Fruit fly (Drosophila melanogaster) whole organism, embryonic: ENCODE results near the gene CG10089.
A peak's percentile ranks its signal among the peaks of the same experiment; 100 is the strongest.

Experiments used
- ATbp ChIP-seq: fragments of 200-800 bp; sonication (Bioruptor generic); optimal IDR thresholded peaks from 2 replicates; lab custom pipeline; 2017; ENCODE audit warnings: missing biosample characterization, mild to moderate bottlenecking, missing genetic modification characterization, missing genetic modification reagents
- Atf6 ChIP-seq: fragments of 200-800 bp; sonication (Bioruptor generic); IDR thresholded peaks from 2 replicates; pipeline ENCODE4 v1.3.6; 2022; ENCODE audit warnings: missing biosample characterization, missing genetic modification characterization
- BEAF-32 ChIP-seq: fragments of 200-800 bp; sonication (Bioruptor generic); optimal IDR thresholded peaks from 3 replicates; lab custom pipeline; 2017; ENCODE audit warnings: missing biosample characterization, missing genetic modification characterization, mild to moderate bottlenecking, moderate library complexity, missing genetic modification reagents
- Bgb ChIP-seq: fragments of 200-800 bp; sonication (Bioruptor generic); IDR thresholded peaks from 2 replicates; pipeline ENCODE4 v1.3.6; 2022; ENCODE audit warnings: missing biosample characterization, missing genetic modification characterization; ENCODE audit not compliant: partially characterized antibody
- Bteb2 ChIP-seq: fragments of 200-800 bp; sonication (Bioruptor generic); optimal IDR thresholded peaks from 2 replicates; lab custom pipeline; 2016; ENCODE audit warnings: missing biosample characterization, missing genetic modification characterization
- CG1024 ChIP-seq: fragments of 200-800 bp; sonication (Bioruptor generic); IDR thresholded peaks from 2 replicates; pipeline ENCODE4 v1.3.6; 2022; ENCODE audit warnings: missing biosample characterization, missing genetic modification characterization
- CG10565 ChIP-seq: fragments of 200-800 bp; sonication (Bioruptor generic); optimal IDR thresholded peaks from 3 replicates; lab custom pipeline; 2016; ENCODE audit warnings: missing biosample characterization, mild to moderate bottlenecking, missing genetic modification characterization
- CG11093 ChIP-seq: fragments of 200-800 bp; sonication (Bioruptor generic); IDR thresholded peaks from 3 replicates; pipeline ENCODE4 v1.3.6; 2022; ENCODE audit warnings: missing biosample characterization, missing genetic modification characterization
- CG12659 ChIP-seq: fragments of 200-800 bp; sonication (Bioruptor generic); optimal IDR thresholded peaks from 3 replicates; lab custom pipeline; 2017; ENCODE audit warnings: mild to moderate bottlenecking, missing biosample characterization, missing genetic modification reagents, missing genetic modification characterization
- CG13287 ChIP-seq: fragments of 200-800 bp; sonication (Bioruptor generic); IDR thresholded peaks from 2 replicates; pipeline ENCODE4 v1.3.6; 2022; ENCODE audit warnings: missing biosample characterization, missing genetic modification characterization; ENCODE audit not compliant: partially characterized antibody
- CG13894 ChIP-seq: fragments of 200-800 bp; sonication (Bioruptor generic); optimal IDR thresholded peaks from 3 replicates; lab custom pipeline; 2018; ENCODE audit warnings: missing biosample characterization, mild to moderate bottlenecking, missing genetic modification characterization, moderate library complexity
- CG14014 ChIP-seq: fragments of 200-800 bp; sonication (Bioruptor generic); IDR thresholded peaks from 2 replicates; pipeline ENCODE4 v1.3.6; 2022; ENCODE audit warnings: missing biosample characterization, missing genetic modification characterization
- CG14710 ChIP-seq: fragments of 200-800 bp; sonication (Bioruptor generic); optimal IDR thresholded peaks from 3 replicates; lab custom pipeline; 2019; ENCODE audit warnings: missing biosample characterization, mild to moderate bottlenecking, missing genetic modification characterization, moderate library complexity
- CG14860 ChIP-seq: fragments of 200-800 bp; sonication (Bioruptor generic); IDR thresholded peaks from 3 replicates; pipeline ENCODE4 v1.3.6; 2022; ENCODE audit warnings: missing biosample characterization, missing genetic modification characterization; ENCODE audit not compliant: partially characterized antibody
- CG1603 ChIP-seq: fragments of 200-800 bp; sonication (Bioruptor generic); optimal IDR thresholded peaks from 2 replicates; lab custom pipeline; 2019; ENCODE audit warnings: missing biosample characterization, mild to moderate bottlenecking, missing genetic modification characterization, moderate library complexity
- CG1647 ChIP-seq: fragments of 200-800 bp; sonication (Bioruptor generic); optimal IDR thresholded peaks from 3 replicates; lab custom pipeline; 2016; ENCODE audit warnings: missing biosample characterization, missing genetic modification characterization
- CG16813 ChIP-seq: fragments of 200-800 bp; sonication (Bioruptor generic); IDR thresholded peaks from 3 replicates; pipeline ENCODE4 v1.3.6; 2022; ENCODE audit warnings: missing biosample characterization, missing genetic modification characterization; ENCODE audit not compliant: partially characterized antibody
- CG33557 ChIP-seq: fragments of 200-800 bp; sonication (Bioruptor generic); optimal IDR thresholded peaks from 2 replicates; lab custom pipeline; 2019; ENCODE audit warnings: missing biosample characterization, mild to moderate bottlenecking, missing genetic modification characterization, moderate library complexity
- CG3407 ChIP-seq: fragments of 200-800 bp; sonication (Bioruptor generic); optimal IDR thresholded peaks from 2 replicates; lab custom pipeline; 2018; ENCODE audit warnings: missing biosample characterization, mild to moderate bottlenecking, missing genetic modification characterization
- CG6175 ChIP-seq: fragments of 200-800 bp; sonication (Bioruptor generic); IDR thresholded peaks from 3 replicates; pipeline ENCODE4 v1.3.6; 2022; ENCODE audit warnings: missing biosample characterization, missing genetic modification characterization
- CG6791 ChIP-seq: fragments of 200-800 bp; sonication (Bioruptor generic); IDR thresholded peaks from 3 replicates; pipeline ENCODE4 v1.3.6; 2022; ENCODE audit warnings: missing biosample characterization, missing genetic modification characterization; ENCODE audit not compliant: partially characterized antibody
- CG7357 ChIP-seq: fragments of 200-800 bp; sonication (Bioruptor generic); IDR thresholded peaks from 3 replicates; pipeline ENCODE4 v1.3.6; 2022; ENCODE audit warnings: missing biosample characterization, missing genetic modification characterization
- CG7372 ChIP-seq: fragments of 200-800 bp; sonication (Bioruptor generic); IDR thresholded peaks from 2 replicates; pipeline ENCODE4 v1.3.6; 2022; ENCODE audit warnings: missing biosample characterization, missing genetic modification characterization
- CG8924 ChIP-seq: fragments of 200-800 bp; optimal IDR thresholded peaks from 3 replicates; lab custom pipeline; 2019; ENCODE audit warnings: missing biosample characterization, mild to moderate bottlenecking, missing genetic modification characterization, moderate library complexity
- CG9215 ChIP-seq: fragments of 200-800 bp; sonication (Bioruptor generic); IDR thresholded peaks from 2 replicates; pipeline ENCODE4 v1.3.6; 2022; ENCODE audit warnings: missing biosample characterization, missing genetic modification characterization
- CTCF ChIP-seq: fragments of 200-800 bp; sonication (Bioruptor generic); optimal IDR thresholded peaks from 2 replicates; lab custom pipeline; 2017; ENCODE audit warnings: missing biosample characterization, mild to moderate bottlenecking, missing genetic modification characterization, moderate library complexity
- D19B ChIP-seq: fragments of 200-800 bp; sonication (Bioruptor generic); optimal IDR thresholded peaks from 2 replicates; lab custom pipeline; 2017; ENCODE audit warnings: missing biosample characterization, mild to moderate bottlenecking, missing genetic modification characterization
- Dbx ChIP-seq: fragments of 200-800 bp; sonication (Bioruptor generic); IDR thresholded peaks from 3 replicates; pipeline ENCODE4 v1.3.6; 2022; ENCODE audit warnings: missing biosample characterization, missing genetic modification characterization
- Ets65A ChIP-seq: fragments of 200-800 bp; sonication (Bioruptor generic); peaks from one replicate; lab custom pipeline; 2016; ENCODE audit warnings: missing biosample characterization, missing genetic modification characterization
- HLHmδ ChIP-seq: fragments of 200-800 bp; sonication (Bioruptor generic); optimal IDR thresholded peaks from 2 replicates; lab custom pipeline; 2018; ENCODE audit warnings: missing biosample characterization, mild to moderate bottlenecking, missing genetic modification characterization, moderate library complexity
- Hmr ChIP-seq: fragments of 200-800 bp; sonication (Bioruptor generic); optimal IDR thresholded peaks from 3 replicates; lab custom pipeline; 2017; ENCODE audit warnings: mild to moderate bottlenecking, missing biosample characterization, missing genetic modification reagents, missing genetic modification characterization
- Lhr ChIP-seq: fragments of 200-800 bp; sonication (Bioruptor generic); optimal IDR thresholded peaks from 3 replicates; lab custom pipeline; 2017; ENCODE audit warnings: mild to moderate bottlenecking, missing biosample characterization, missing genetic modification reagents, missing genetic modification characterization
- Med ChIP-seq: fragments of 200-800 bp; sonication (Bioruptor generic); peaks from one replicate; lab custom pipeline; 2016; ENCODE audit warnings: missing biosample characterization, missing genetic modification characterization, mild to moderate bottlenecking, inconsistent platforms, moderate library complexity
- Optix ChIP-seq: fragments of 200-800 bp; sonication (Bioruptor generic); IDR thresholded peaks from 3 replicates; pipeline ENCODE4 v1.3.6; 2022; ENCODE audit warnings: missing biosample characterization, missing genetic modification characterization
- Six4 ChIP-seq: fragments of 200-800 bp; sonication (Bioruptor generic); optimal IDR thresholded peaks from 2 replicates; lab custom pipeline; 2016; ENCODE audit warnings: missing biosample characterization, missing genetic modification characterization
- Stat92E ChIP-seq, 3 experiments: fragments of >200 bp in 2 of 3; fragments of 200-800 bp in 1 of 3; sonication (Bioruptor generic) in 1 of 3; optimal IDR thresholded peaks; 2 replicates each; lab custom pipeline; 2017 to 2019; ENCODE audit warnings: missing biosample characterization in 3 of 3, missing genetic modification characterization in 3 of 3, mild to moderate bottlenecking in 1 of 3, moderate library complexity in 1 of 3
- ci ChIP-seq: fragments of 200-800 bp; sonication (Bioruptor generic); IDR thresholded peaks from 3 replicates; pipeline ENCODE4 v1.3.6; 2022; ENCODE audit warnings: missing biosample characterization, missing genetic modification characterization
- croc ChIP-seq: fragments of 200-800 bp; sonication (Bioruptor generic); conservative IDR thresholded peaks from 3 replicates; pipeline ENCODE4 v1.3.6; 2022; ENCODE audit warnings: missing biosample characterization, missing genetic modification characterization
- danr ChIP-seq: fragments of 200-800 bp; sonication (Bioruptor generic); IDR thresholded peaks from 2 replicates; pipeline ENCODE4 v1.3.6; 2022; ENCODE audit warnings: missing biosample characterization, missing genetic modification characterization
- gro ChIP-seq: fragments of 200-800 bp; sonication (Bioruptor generic); optimal IDR thresholded peaks from 2 replicates; lab custom pipeline; 2016; ENCODE audit warnings: missing biosample characterization, missing genetic modification characterization
- her ChIP-seq: fragments of 200-800 bp; sonication (Bioruptor generic); optimal IDR thresholded peaks from 2 replicates; lab custom pipeline; 2016; ENCODE audit warnings: missing biosample characterization, missing genetic modification characterization
- hth ChIP-seq: fragments of >200 bp; optimal IDR thresholded peaks from 2 replicates; lab custom pipeline; 2017; ENCODE audit warnings: inconsistent platforms
- kay ChIP-seq: fragments of 200-800 bp; sonication (Bioruptor generic); optimal IDR thresholded peaks from 2 replicates; lab custom pipeline; 2016; ENCODE audit warnings: missing biosample characterization, missing genetic modification characterization
- phol ChIP-seq: fragments of 200-800 bp; sonication (Bioruptor generic); optimal IDR thresholded peaks from 3 replicates; lab custom pipeline; 2018; ENCODE audit warnings: missing biosample characterization, mild to moderate bottlenecking, missing genetic modification characterization, moderate library complexity
- sim ChIP-seq: fragments of 200-800 bp; sonication (Bioruptor generic); IDR thresholded peaks from 2 replicates; pipeline ENCODE4 v1.3.6; 2022; ENCODE audit warnings: missing biosample characterization, missing genetic modification characterization
- tio ChIP-seq: fragments of 200-800 bp; sonication (Bioruptor generic); optimal IDR thresholded peaks from 2 replicates; lab custom pipeline; 2017; ENCODE audit warnings: missing biosample characterization, missing genetic modification characterization, inconsistent platforms
- tll ChIP-seq, 2 experiments: fragments of 200-800 bp in 1 of 2; fragments of >200 bp in 1 of 2; sonication (Bioruptor generic) in 1 of 2; optimal IDR thresholded peaks; 2 replicates each; lab custom pipeline; 2017 to 2019; ENCODE audit warnings: missing biosample characterization in 2 of 2, missing genetic modification characterization in 2 of 2, mild to moderate bottlenecking in 1 of 2, moderate library complexity in 1 of 2
- trem ChIP-seq: fragments of 200-800 bp; optimal IDR thresholded peaks from 3 replicates; lab custom pipeline; 2019; ENCODE audit warnings: missing biosample characterization, mild to moderate bottlenecking, missing genetic modification characterization, moderate library complexity
- vfl ChIP-seq: fragments of 200-800 bp; sonication (Bioruptor generic); optimal IDR thresholded peaks from 2 replicates; lab custom pipeline; 2016; ENCODE audit warnings: missing biosample characterization, missing genetic modification characterization
- wek ChIP-seq: fragments of 200-800 bp; sonication (Bioruptor generic); optimal IDR thresholded peaks from 3 replicates; lab custom pipeline; 2018; ENCODE audit warnings: missing biosample characterization, mild to moderate bottlenecking, missing genetic modification characterization, moderate library complexity

The CG10089 gene

dm6 chr3L:13503631-13504030 lies 29.0 kb upstream of the CG10089 start:
- TF ChIP-seq CG3407 (GFP tag; lab: Kevin White, UChicago): no peak
- no peak for TF ChIP-seq CG6175 (GFP tag; lab: Robert Waterston, UW)
- no peak for TF ChIP-seq tio (GFP tag; lab: Kevin White, UChicago)
- TF ChIP-seq vfl (GFP tag; lab: Kevin White, UChicago): no peak
- TF ChIP-seq D19B (GFP tag; lab: Kevin White, UChicago): no peak
- no peak for TF ChIP-seq CG10565
- TF ChIP-seq CG7357: no peak
- peak; percentile 50 for TF ChIP-seq Ets65A (GFP tag; lab: Kevin White, UChicago)
- no peak for TF ChIP-seq wek
- TF ChIP-seq CG13894 (tag; lab: Kevin White, UChicago): no peak
- no peak for TF ChIP-seq ATbp (GFP tag; lab: Kevin White, UChicago)
- no peak for TF ChIP-seq CG6791 (GFP tag; lab: Robert Waterston, UW)
- no peak for TF ChIP-seq tll (GFP tag; optimal IDR thresholded peaks at IDR 0.05; lab: Kevin White, UChicago)
- TF ChIP-seq ci (GFP tag; lab: Robert Waterston, UW): no peak
- TF ChIP-seq CG16813: 0 out of 3 replicates have a peak, but pooled peaks have one; percentile 23
- TF ChIP-seq Dbx (GFP tag; lab: Robert Waterston, UW): no peak
- no peak for TF ChIP-seq CG11093 (GFP tag; lab: Robert Waterston, UW)
- TF ChIP-seq Med (GFP tag; lab: Kevin White, UChicago): peak; percentile 70
- no peak for TF ChIP-seq danr (GFP tag; lab: Robert Waterston, UW)
- no peak for TF ChIP-seq phol (tag; lab: Kevin White, UChicago)

- no peak for TF ChIP-seq CG14014
- TF ChIP-seq CG12659 (GFP tag; lab: Kevin White, UChicago): peak; percentile 77
- TF ChIP-seq CG7372: no peak
- TF ChIP-seq HLHmδ: peak; percentile 66
- TF ChIP-seq CG1647 (GFP tag; lab: Kevin White, UChicago): no peak
- TF ChIP-seq CG8924: no peak
- no peak for TF ChIP-seq Optix (GFP tag; lab: Robert Waterston, UW)
- TF ChIP-seq CG9215 (GFP tag; lab: Robert Waterston, UW): no peak
- no peak for TF ChIP-seq kay (GFP tag; lab: Kevin White, UChicago)
- no peak for TF ChIP-seq Six4 (GFP tag; lab: Kevin White, UChicago)
- TF ChIP-seq CG1603: no peak
- TF ChIP-seq Bgb: peak; percentile 50; the same call in 1 of the 2 replicates
- TF ChIP-seq hth (lab: Kevin White, UChicago): no peak
- TF ChIP-seq CG14860 (GFP tag; lab: Robert Waterston, UW): 0 out of 3 replicates have a peak, but pooled peaks have one; percentile 36
- no peak for TF ChIP-seq Atf6 (GFP tag; lab: Robert Waterston, UW)
- TF ChIP-seq croc (GFP tag; lab: Robert Waterston, UW): no peak
- no peak for TF ChIP-seq CG33557 (GFP tag; lab: Kevin White, UChicago)
- TF ChIP-seq BEAF-32: peak; percentile 63
- TF ChIP-seq Hmr (GFP tag; lab: Kevin White, UChicago): no peak
- TF ChIP-seq CTCF (GFP tag; lab: Kevin White, UChicago): no peak
- TF ChIP-seq CG13287 (GFP tag; lab: Robert Waterston, UW): peak; percentile 62
- TF ChIP-seq Lhr (GFP tag; lab: Kevin White, UChicago): peak; percentile 44
- TF ChIP-seq CG14710 (tag; lab: Kevin White, UChicago): peak; percentile 100
- TF ChIP-seq her (GFP tag; lab: Kevin White, UChicago): no peak
- peak; percentile 23 for TF ChIP-seq trem (tag; lab: Kevin White, UChicago)
- TF ChIP-seq sim (GFP tag; lab: Robert Waterston, UW): no peak
- no peak for TF ChIP-seq gro (GFP tag; lab: Kevin White, UChicago)
- TF ChIP-seq Stat92E (GFP tag; optimal IDR thresholded peaks at IDR 0.05; lab: Kevin White, UChicago): peak in 1 of 3 experiments; percentile 32
- TF ChIP-seq Bteb2 (GFP tag; lab: Kevin White, UChicago): no peak
- TF ChIP-seq CG1024: no peak
Observed at dm6 chr3L:13502484-13503109, 28.0 kb upstream of the CG10089 start, which contains the start of gene Spt20. Spt20 (plus strand) TSS chr3L:13502707.
